Fruit fly (Drosophila melanogaster) whole organism, wandering third instar larva: Measurements from ENCODE around the gene kay.

Source experiments
- CG32264 ChIP-seq: fragments of 200-800 bp; sonication (Bioruptor generic); optimal IDR thresholded peaks from 2 replicates; lab custom pipeline; 2016; ENCODE audit warnings: missing biosample characterization, missing genetic modification characterization
- Dfd ChIP-seq: fragments of >200 bp; optimal IDR thresholded peaks from 2 replicates; lab custom pipeline; 2017; ENCODE audit warnings: missing biosample characterization, missing genetic modification characterization
- Hr83 ChIP-seq: fragments of 200-300 bp; sonication (Bioruptor generic); optimal IDR thresholded peaks from 2 replicates; lab custom pipeline; 2016; ENCODE audit warnings: missing biosample characterization, mild to moderate bottlenecking, missing genetic modification characterization, moderate library complexity; ENCODE audit not compliant: poor library complexity, severe bottlenecking
- Mio ChIP-seq: sonication (Bioruptor generic); optimal IDR thresholded peaks from 2 replicates; lab custom pipeline; 2016; ENCODE audit warnings: missing biosample characterization, missing genetic modification characterization
- rgr ChIP-seq: fragments of 200-800 bp; sonication (Bioruptor generic); optimal IDR thresholded peaks from 3 replicates; lab custom pipeline; 2016; ENCODE audit warnings: missing biosample characterization, mild to moderate bottlenecking, missing genetic modification characterization
- usp ChIP-seq: fragments of >200 bp; optimal IDR thresholded peaks from 2 replicates; lab custom pipeline; 2017; ENCODE audit warnings: missing biosample characterization, missing genetic modification characterization

DNA sequence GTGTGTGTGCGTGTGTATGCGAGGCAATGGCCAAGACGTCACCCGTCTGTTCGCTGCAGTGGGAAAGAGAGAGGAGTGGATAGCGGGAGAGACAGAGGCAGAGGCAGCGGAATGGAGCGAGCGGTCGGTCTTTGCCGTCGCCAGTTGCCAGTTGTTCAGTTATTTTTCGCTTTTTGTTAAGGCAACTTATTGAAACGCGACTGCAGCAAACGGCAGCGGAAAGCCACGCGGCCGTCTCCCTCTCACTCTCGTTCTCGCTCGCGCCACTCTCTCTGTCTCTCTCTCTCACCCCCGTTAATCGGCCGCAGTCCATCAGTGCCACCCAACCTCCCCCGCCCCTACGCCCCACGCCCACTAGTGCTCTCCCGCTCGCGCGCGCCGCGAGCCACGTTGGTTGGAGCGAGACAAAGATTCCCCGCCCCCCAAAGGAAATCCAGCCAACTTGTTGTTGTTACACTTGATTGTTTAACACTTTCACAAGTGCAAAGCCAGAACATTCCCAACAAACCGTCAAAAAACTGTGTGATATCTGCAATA is 7.1 kb downstream of the kay start:
- no peak for TF ChIP-seq Dfd (GFP tag; lab: Kevin White, UChicago)
- TF ChIP-seq CG32264 (GFP tag; lab: Kevin White, UChicago) = no peak
- no peak for TF ChIP-seq usp (GFP tag; lab: Kevin White, UChicago)
- peak; percentile 20 for TF ChIP-seq rgr (GFP tag; lab: Kevin White, UChicago)
- no peak for TF ChIP-seq Mio (GFP tag; lab: Kevin White, UChicago)
- peak; percentile 63 for TF ChIP-seq Hr83
